Fruit fly (Drosophila melanogaster) Kc167 (cell line): ENCODE results near the gene Hr78.

Experiments used
- Myc ChIP-seq: fragments of >200 bp; optimal IDR thresholded peaks from 2 replicates; lab custom pipeline; 2017; ENCODE audit warnings: missing external identifiers
- Sin3A ChIP-seq: fragments of >200 bp; optimal IDR thresholded peaks from 2 replicates; lab custom pipeline; 2018; ENCODE audit warnings: missing external identifiers
- h ChIP-seq: fragments of >200 bp; optimal IDR thresholded peaks from 3 replicates; lab custom pipeline; 2018; ENCODE audit warnings: missing external identifiers
- psq ChIP-seq: fragments of >200 bp; optimal IDR thresholded peaks from 2 replicates; lab custom pipeline; 2017; ENCODE audit warnings: missing external identifiers
- ttk ChIP-seq: sonication (Bioruptor generic); optimal IDR thresholded peaks from 2 replicates; lab custom pipeline; 2017; ENCODE audit warnings: missing external identifiers

DNA sequence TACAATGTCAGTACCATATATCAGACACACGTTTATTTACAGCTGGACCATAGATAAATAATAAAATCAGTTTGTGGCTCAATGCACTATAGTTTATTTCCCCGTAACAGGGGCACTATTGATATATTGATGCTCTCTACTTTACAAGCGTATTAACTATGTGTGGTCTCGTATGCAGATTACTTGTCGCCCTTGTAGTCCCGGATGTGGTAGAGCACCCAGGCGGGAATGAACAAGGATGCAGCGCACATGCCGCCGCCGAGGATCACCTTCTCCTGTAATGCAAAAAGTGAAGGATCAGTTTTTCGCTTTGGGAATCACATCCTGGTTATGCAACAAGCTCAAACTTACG is 41.6 kb upstream of the Hr78 start:
- TF ChIP-seq ttk (lab: Kevin White, UChicago) (no peak), Sin3A (lab: Kevin White, UChicago) (no peak), h (lab: Kevin White, UChicago) (no peak), psq (lab: Kevin White, UChicago) (no peak), Myc (lab: Kevin White, UChicago) (no peak)
